Fruit fly (Drosophila melanogaster) whole organism, embryonic: ENCODE results near the gene CG13252.

Experiments
- ATbp ChIP-seq: fragments of 200-800 bp; sonication (Bioruptor generic); optimal IDR thresholded peaks from 2 replicates; lab custom pipeline; 2017; ENCODE audit warnings: missing biosample characterization, mild to moderate bottlenecking, missing genetic modification characterization, missing genetic modification reagents
- Ada2b ChIP-seq: fragments of 200-800 bp; sonication (Bioruptor generic); IDR thresholded peaks from 2 replicates; pipeline ENCODE4 v1.3.6; 2022; ENCODE audit warnings: missing biosample characterization, missing genetic modification characterization
- Antp ChIP-seq: fragments of 200-800 bp; sonication (Bioruptor generic); optimal IDR thresholded peaks from 3 replicates; lab custom pipeline; 2016; ENCODE audit warnings: missing biosample characterization, missing genetic modification characterization
- B-H1 ChIP-seq: fragments of 200-800 bp; sonication (Bioruptor generic); IDR thresholded peaks from 3 replicates; pipeline ENCODE4 v1.3.6; 2022; ENCODE audit warnings: missing biosample characterization, missing genetic modification characterization
- CG10654 ChIP-seq: fragments of 200-800 bp; sonication (Bioruptor generic); optimal IDR thresholded peaks from 2 replicates; lab custom pipeline; 2016; ENCODE audit warnings: missing biosample characterization, missing genetic modification characterization
- CG12744 ChIP-seq: fragments of 200-800 bp; sonication (Bioruptor generic); optimal IDR thresholded peaks from 2 replicates; lab custom pipeline; 2016; ENCODE audit warnings: missing biosample characterization, missing genetic modification characterization
- CG12769 ChIP-seq: fragments of 200-800 bp; sonication (Bioruptor generic); optimal IDR thresholded peaks from 2 replicates; lab custom pipeline; 2019; ENCODE audit warnings: missing biosample characterization, mild to moderate bottlenecking, missing genetic modification characterization, moderate library complexity
- CG13296 ChIP-seq: fragments of 200-800 bp; sonication (Bioruptor generic); optimal IDR thresholded peaks from 3 replicates; lab custom pipeline; 2018; ENCODE audit warnings: missing biosample characterization, mild to moderate bottlenecking, missing genetic modification characterization
- CG15011 ChIP-seq: fragments of 200-800 bp; sonication (Bioruptor generic); optimal IDR thresholded peaks from 3 replicates; lab custom pipeline; 2018; ENCODE audit warnings: missing biosample characterization, mild to moderate bottlenecking, missing genetic modification characterization
- CG1832 ChIP-seq: fragments of 200-800 bp; sonication (Bioruptor generic); optimal IDR thresholded peaks from 2 replicates; lab custom pipeline; 2017; ENCODE audit warnings: missing biosample characterization, mild to moderate bottlenecking, missing genetic modification characterization, inconsistent platforms
- CG4707 ChIP-seq: fragments of 200-800 bp; sonication (Bioruptor generic); optimal IDR thresholded peaks from 2 replicates; lab custom pipeline; 2018; ENCODE audit warnings: missing biosample characterization, mild to moderate bottlenecking, missing genetic modification characterization, moderate library complexity
- CG6683 ChIP-seq: fragments of 200-800 bp; sonication (Bioruptor generic); optimal IDR thresholded peaks from 2 replicates; lab custom pipeline; 2017; ENCODE audit warnings: missing biosample characterization, mild to moderate bottlenecking, missing genetic modification characterization, missing genetic modification reagents
- CG6854 ChIP-seq: fragments of 200-800 bp; sonication (Bioruptor generic); optimal IDR thresholded peaks from 3 replicates; lab custom pipeline; 2017; ENCODE audit warnings: missing biosample characterization, mild to moderate bottlenecking, missing genetic modification characterization
- CG7372 ChIP-seq: fragments of 200-800 bp; sonication (Bioruptor generic); IDR thresholded peaks from 2 replicates; pipeline ENCODE4 v1.3.6; 2022; ENCODE audit warnings: missing biosample characterization, missing genetic modification characterization
- CG8290 ChIP-seq, 3 experiments: fragments of 200-800 bp; sonication (Bioruptor generic); optimal IDR thresholded peaks; 2 replicates each; lab custom pipeline; 2016 to 2019; ENCODE audit warnings: missing biosample characterization in 3 of 3, missing genetic modification characterization in 3 of 3, mild to moderate bottlenecking in 2 of 3, moderate library complexity in 1 of 3
- Dip2 ChIP-seq: fragments of 200-800 bp; sonication (Bioruptor generic); IDR thresholded peaks from 2 replicates; pipeline ENCODE4 v1.3.6; 2022; ENCODE audit warnings: missing biosample characterization, missing genetic modification characterization
- Dll ChIP-seq: fragments of 200-800 bp; sonication (Bioruptor generic); IDR thresholded peaks from 4 replicates; pipeline ENCODE4 v1.3.6; 2022; ENCODE audit warnings: missing biosample characterization, missing genetic modification characterization; ENCODE audit not compliant: partially characterized antibody
- Doc3 ChIP-seq: fragments of 200-800 bp; sonication (Bioruptor generic); IDR thresholded peaks from 3 replicates; pipeline ENCODE4 v1.3.6; 2022; ENCODE audit warnings: missing biosample characterization, missing genetic modification characterization; ENCODE audit not compliant: partially characterized antibody
- Drgx ChIP-seq: fragments of 200-800 bp; sonication (Bioruptor generic); IDR thresholded peaks from 2 replicates; pipeline ENCODE4 v1.3.6; 2022; ENCODE audit warnings: missing biosample characterization, missing genetic modification characterization
- Gsc ChIP-seq: fragments of 200-800 bp; sonication (Bioruptor generic); IDR thresholded peaks from 2 replicates; pipeline ENCODE4 v1.3.6; 2022; ENCODE audit warnings: missing biosample characterization, missing genetic modification characterization
- Hmr ChIP-seq: fragments of 200-800 bp; sonication (Bioruptor generic); optimal IDR thresholded peaks from 3 replicates; lab custom pipeline; 2017; ENCODE audit warnings: mild to moderate bottlenecking, missing biosample characterization, missing genetic modification reagents, missing genetic modification characterization
- Oaz ChIP-seq: fragments of 200-800 bp; sonication (Bioruptor generic); IDR thresholded peaks from 2 replicates; pipeline ENCODE4 v1.3.6; 2022; ENCODE audit warnings: missing biosample characterization, missing genetic modification characterization
- Pdp1 ChIP-seq, 2 experiments: fragments of 200-800 bp; sonication (Bioruptor generic); optimal IDR thresholded peaks; 3 replicates each; lab custom pipeline; 2016; ENCODE audit warnings: missing biosample characterization in 2 of 2, missing genetic modification characterization in 2 of 2, mild to moderate bottlenecking in 1 of 2, moderate library complexity in 1 of 2
- Side ChIP-seq: fragments of 200-800 bp; sonication (Bioruptor generic); optimal IDR thresholded peaks from 2 replicates; lab custom pipeline; 2016; ENCODE audit warnings: missing biosample characterization, missing genetic modification characterization
- Vsx1 ChIP-seq: fragments of 200-800 bp; sonication (Bioruptor generic); optimal IDR thresholded peaks from 2 replicates; lab custom pipeline; 2017; ENCODE audit warnings: missing biosample characterization, mild to moderate bottlenecking, missing genetic modification characterization, missing genetic modification reagents
- ap ChIP-seq: fragments of 200-800 bp; sonication (Bioruptor generic); IDR thresholded peaks from 2 replicates; pipeline ENCODE4 v1.3.6; 2022; ENCODE audit warnings: missing biosample characterization, missing genetic modification characterization
- ash1 ChIP-seq: fragments of 200-800 bp; sonication (Bioruptor generic); optimal IDR thresholded peaks from 2 replicates; lab custom pipeline; 2018; ENCODE audit warnings: missing biosample characterization, mild to moderate bottlenecking, missing genetic modification characterization
- bab2 ChIP-seq: fragments of 200-800 bp; sonication (Bioruptor generic); optimal IDR thresholded peaks from 2 replicates; lab custom pipeline; 2016; ENCODE audit warnings: missing biosample characterization, missing genetic modification characterization
- bigmax ChIP-seq: fragments of 200-800 bp; sonication (Bioruptor generic); optimal IDR thresholded peaks from 2 replicates; lab custom pipeline; 2018; ENCODE audit warnings: missing biosample characterization, mild to moderate bottlenecking, missing genetic modification characterization
- cato ChIP-seq: fragments of 200-800 bp; sonication (Bioruptor generic); optimal IDR thresholded peaks from 2 replicates; lab custom pipeline; 2016; ENCODE audit warnings: missing biosample characterization, missing genetic modification characterization, borderline replicate concordance
- cg ChIP-seq: fragments of 200-800 bp; sonication (Bioruptor generic); optimal IDR thresholded peaks from 3 replicates; lab custom pipeline; 2019; ENCODE audit warnings: missing biosample characterization, mild to moderate bottlenecking, missing genetic modification characterization, moderate library complexity
- chn ChIP-seq: fragments of 200-800 bp; sonication (Bioruptor generic); optimal IDR thresholded peaks from 2 replicates; lab custom pipeline; 2016; ENCODE audit warnings: missing biosample characterization, missing genetic modification characterization
- dmrt11E ChIP-seq: fragments of 200-800 bp; sonication (Bioruptor generic); optimal IDR thresholded peaks from 3 replicates; lab custom pipeline; 2018; ENCODE audit warnings: missing biosample characterization, mild to moderate bottlenecking, missing genetic modification characterization, moderate library complexity
- emc ChIP-seq: fragments of 200-800 bp; sonication (Bioruptor generic); optimal IDR thresholded peaks from 2 replicates; lab custom pipeline; 2016; ENCODE audit warnings: missing biosample characterization, missing genetic modification characterization
- ftz-f1 ChIP-seq: fragments of 200-800 bp; sonication (Bioruptor generic); optimal IDR thresholded peaks from 2 replicates; lab custom pipeline; 2016; ENCODE audit warnings: missing biosample characterization, missing genetic modification characterization
- grn ChIP-seq: fragments of 200-800 bp; sonication (Bioruptor generic); optimal IDR thresholded peaks from 3 replicates; lab custom pipeline; 2017; ENCODE audit warnings: missing biosample characterization, missing genetic modification characterization
- gt ChIP-seq: fragments of 200-800 bp; sonication (Bioruptor generic); IDR thresholded peaks from 2 replicates; pipeline ENCODE4 v1.3.6; 2022; ENCODE audit warnings: missing biosample characterization, missing genetic modification characterization
- hb ChIP-seq: fragments of 200-800 bp; sonication (Bioruptor generic); IDR thresholded peaks from 3 replicates; pipeline ENCODE4 v1.3.6; 2022; ENCODE audit warnings: missing biosample characterization, missing genetic modification characterization; ENCODE audit not compliant: partially characterized antibody
- ind ChIP-seq: fragments of 200-800 bp; sonication (Bioruptor generic); optimal IDR thresholded peaks from 3 replicates; lab custom pipeline; 2016; ENCODE audit warnings: missing biosample characterization, missing genetic modification characterization
- jigr1 ChIP-seq: fragments of 200-800 bp; sonication (Bioruptor generic); IDR thresholded peaks from 3 replicates; pipeline ENCODE4 v1.3.6; 2022; ENCODE audit warnings: missing biosample characterization, missing genetic modification characterization
- klu ChIP-seq: fragments of 200-800 bp; sonication (Bioruptor generic); IDR thresholded peaks from 2 replicates; pipeline ENCODE4 v1.3.6; 2022; ENCODE audit warnings: missing biosample characterization, missing genetic modification characterization
- kni ChIP-seq: fragments of 200-800 bp; sonication (Bioruptor generic); optimal IDR thresholded peaks from 3 replicates; lab custom pipeline; 2017; ENCODE audit warnings: mild to moderate bottlenecking, missing biosample characterization, missing genetic modification reagents, missing genetic modification characterization
- lola ChIP-seq, 3 experiments: fragments of >200 bp in 2 of 3; fragments of 200-800 bp in 1 of 3; sonication (Bioruptor generic) in 1 of 3; optimal IDR thresholded peaks; 2 replicates each; lab custom pipeline; 2017 to 2019; ENCODE audit warnings: missing biosample characterization in 3 of 3, missing genetic modification characterization in 3 of 3, mild to moderate bottlenecking in 1 of 3, moderate library complexity in 1 of 3
- oc ChIP-seq: fragments of 200-800 bp; sonication (Bioruptor generic); optimal IDR thresholded peaks from 2 replicates; lab custom pipeline; 2018; ENCODE audit warnings: missing biosample characterization, mild to moderate bottlenecking, missing genetic modification characterization, moderate library complexity
- pnt ChIP-seq: fragments of 200-800 bp; sonication (Bioruptor generic); optimal IDR thresholded peaks from 3 replicates; lab custom pipeline; 2016; ENCODE audit warnings: missing biosample characterization, missing genetic modification characterization
- sc ChIP-seq, 3 experiments: fragments of >200 bp in 2 of 3; fragments of 200-800 bp in 1 of 3; sonication (Bioruptor generic) in 1 of 3; optimal IDR thresholded peaks; 2 replicates in 2 of 3; 3 replicates in 1 of 3; lab custom pipeline; 2017; ENCODE audit warnings: mild to moderate bottlenecking in 1 of 3, missing biosample characterization in 1 of 3, missing genetic modification characterization in 1 of 3, missing genetic modification reagents in 1 of 3
- ssp ChIP-seq: fragments of 200-800 bp; sonication (Bioruptor generic); IDR thresholded peaks from 2 replicates; pipeline ENCODE4 v1.3.6; 2022; ENCODE audit warnings: missing biosample characterization, missing genetic modification characterization
- tin ChIP-seq: fragments of 200-800 bp; sonication (Bioruptor generic); optimal IDR thresholded peaks from 3 replicates; lab custom pipeline; 2016; ENCODE audit warnings: missing biosample characterization, missing genetic modification characterization
- tll ChIP-seq, 2 experiments: fragments of 200-800 bp in 1 of 2; fragments of >200 bp in 1 of 2; sonication (Bioruptor generic) in 1 of 2; optimal IDR thresholded peaks; 2 replicates each; lab custom pipeline; 2017 to 2019; ENCODE audit warnings: missing biosample characterization in 2 of 2, missing genetic modification characterization in 2 of 2, mild to moderate bottlenecking in 1 of 2, moderate library complexity in 1 of 2
- zf30C ChIP-seq: fragments of 200-800 bp; sonication (Bioruptor generic); optimal IDR thresholded peaks from 3 replicates; lab custom pipeline; 2018; ENCODE audit warnings: missing biosample characterization, mild to moderate bottlenecking, missing genetic modification characterization

The CG13252 gene

DNA sequence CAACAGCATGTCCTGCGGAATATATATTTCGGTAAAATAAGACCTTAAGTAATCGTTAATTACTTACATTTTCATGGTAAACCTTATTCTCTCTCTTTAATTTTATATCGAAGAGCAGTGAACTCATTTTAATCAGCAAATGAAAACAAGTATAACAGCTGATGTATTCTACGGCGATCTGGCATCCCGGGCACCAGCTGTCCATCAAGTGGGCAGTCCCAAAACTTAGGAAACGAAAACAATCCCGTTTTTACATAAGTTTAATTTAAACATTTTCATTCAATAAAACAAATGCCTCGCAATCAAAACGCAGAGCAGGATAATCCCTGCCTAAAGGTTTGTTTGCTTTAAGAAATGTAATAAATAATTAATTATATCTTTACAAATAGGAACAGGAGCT, 39.0 kb downstream of the CG13252 start, which contains the start of the genes CG4074 and CG4186 (continued):
- TF ChIP-seq chn, result no peak
- TF ChIP-seq Drgx, result no peak
- peak in 1 of 2 experiments; percentile 95 for TF ChIP-seq Pdp1 (GFP tag; optimal IDR thresholded peaks at IDR 0.05; lab: Kevin White, UChicago)
- no peak for TF ChIP-seq cg
- no peak for TF ChIP-seq CG10654 (GFP tag; lab: Kevin White, UChicago)
- TF ChIP-seq CG4707 (GFP tag; lab: Kevin White, UChicago), result no peak
- TF ChIP-seq zf30C, result no peak
- no peak for TF ChIP-seq ATbp
- TF ChIP-seq Antp (GFP tag; lab: Kevin White, UChicago), result no peak
- TF ChIP-seq lola (GFP tag; optimal IDR thresholded peaks at IDR 0.05; lab: Kevin White, UChicago), result no peak
- TF ChIP-seq sc (optimal IDR thresholded peaks at IDR 0.05; lab: Kevin White, UChicago), result no peak
- no peak for TF ChIP-seq sc (GFP tag; optimal IDR thresholded peaks at IDR 0.05; lab: Kevin White, UChicago)
- TF ChIP-seq ash1, result no peak
- TF ChIP-seq Hmr (GFP tag; lab: Kevin White, UChicago), result no peak
- TF ChIP-seq tin (GFP tag; lab: Kevin White, UChicago), result no peak
- no peak for TF ChIP-seq gt
- no peak for TF ChIP-seq Side (GFP tag; lab: Kevin White, UChicago)
- no peak for TF ChIP-seq tll (GFP tag; optimal IDR thresholded peaks at IDR 0.05; lab: Kevin White, UChicago)
- TF ChIP-seq ind, result no peak
- no peak for TF ChIP-seq Vsx1 (GFP tag; lab: Kevin White, UChicago)
- TF ChIP-seq Gsc (GFP tag; lab: Robert Waterston, UW), result no peak
- TF ChIP-seq CG7372 (GFP tag; lab: Robert Waterston, UW), result no peak
- TF ChIP-seq CG8290 (GFP tag; optimal IDR thresholded peaks at IDR 0.05; lab: Kevin White, UChicago), result peak; percentile 11
- no peak for TF ChIP-seq CG8290 (tag; optimal IDR thresholded peaks at IDR 0.05; lab: Kevin White, UChicago)
- no peak for TF ChIP-seq CG1832
- TF ChIP-seq jigr1 (GFP tag; lab: Robert Waterston, UW), result no peak
- TF ChIP-seq CG12744 (GFP tag; lab: Kevin White, UChicago), result no peak
- no peak for TF ChIP-seq dmrt11E (tag; lab: Kevin White, UChicago)
- no peak for TF ChIP-seq Ada2b (GFP tag; lab: Robert Waterston, UW)
- TF ChIP-seq hb, result no peak
- TF ChIP-seq emc (GFP tag; lab: Kevin White, UChicago), result no peak
- TF ChIP-seq ssp (GFP tag; lab: Robert Waterston, UW), result no peak
- TF ChIP-seq CG13296, result no peak
- no peak for TF ChIP-seq bigmax (GFP tag; lab: Kevin White, UChicago)
- peak; percentile 70 for TF ChIP-seq kni
- TF ChIP-seq cato (GFP tag; lab: Kevin White, UChicago), result no peak
- no peak for TF ChIP-seq B-H1 (GFP tag; lab: Robert Waterston, UW)
- no peak for TF ChIP-seq grn (GFP tag; lab: Kevin White, UChicago)
- TF ChIP-seq pnt (GFP tag; lab: Kevin White, UChicago), result no peak
- TF ChIP-seq oc (tag; lab: Kevin White, UChicago), result no peak
- no peak for TF ChIP-seq CG6854
- TF ChIP-seq CG15011 (GFP tag; lab: Kevin White, UChicago), result no peak
- no peak for TF ChIP-seq ap (GFP tag; lab: Robert Waterston, UW)
- TF ChIP-seq ftz-f1, result no peak
- peak; percentile 17; the same call in 1 of the 3 replicates for TF ChIP-seq Doc3 (GFP tag; lab: Robert Waterston, UW)
- no peak for TF ChIP-seq Dip2
- no peak for TF ChIP-seq bab2 (GFP tag; lab: Kevin White, UChicago)
- peak; percentile 51 for TF ChIP-seq CG12769 (tag; lab: Kevin White, UChicago)
- peak; percentile 13; the same call in 1 of the 4 replicates for TF ChIP-seq Dll
- no peak for TF ChIP-seq CG6683
- no peak for TF ChIP-seq Oaz
- TF ChIP-seq klu (GFP tag; lab: Robert Waterston, UW), result no peak
